Worm (Caenorhabditis elegans) whole organism, young adult: Measurements from ENCODE around the gene F36D3.1.

ENCODE experiments used
- Y56A3A.18 ChIP-seq: fragments of 200-800 bp; sonication (Bioruptor generic); IDR thresholded peaks from 2 replicates; pipeline ENCODE4 v1.3.6; 2022; ENCODE audit warnings: missing genetic modification reagents, missing genetic modification characterization, missing compliant biosample characterization
- akir-1 ChIP-seq: fragments of 200-800 bp; sonication (Bioruptor generic); optimal IDR thresholded peaks from 2 replicates; lab custom pipeline; 2018; ENCODE audit warnings: mild to moderate bottlenecking, missing genetic modification characterization, moderate library complexity, missing compliant biosample characterization
- ama-1 ChIP-seq, 3 experiments: fragments of 150-350 bp in 1 of 3; sonication (generic microtip) in 2 of 3; optimal IDR thresholded peaks; 2 replicates each; lab custom pipeline; 2014 to 2018; ENCODE audit warnings: missing biosample characterization in 2 of 3, missing genetic modification characterization in 2 of 3, missing genetic modification reagents in 2 of 3
- bed-2 ChIP-seq: fragments of 200-800 bp; sonication (Bioruptor generic); IDR thresholded peaks from 2 replicates; pipeline ENCODE4 v1.3.6; 2022; ENCODE audit warnings: missing genetic modification reagents, missing genetic modification characterization, missing compliant biosample characterization
- egl-44 ChIP-seq: fragments of 200-800 bp; sonication (Bioruptor generic); IDR thresholded peaks from 2 replicates; pipeline ENCODE4 v1.3.6; 2022; ENCODE audit warnings: missing genetic modification reagents, missing genetic modification characterization, missing compliant biosample characterization
- nfya-2 ChIP-seq: fragments of 200-800 bp; sonication (Bioruptor generic); IDR thresholded peaks from 2 replicates; pipeline ENCODE4 v1.3.6; 2022; ENCODE audit warnings: missing genetic modification reagents, missing genetic modification characterization, missing compliant biosample characterization
- nhr-120 ChIP-seq: fragments of 200-800 bp; sonication (Bioruptor generic); IDR thresholded peaks from 2 replicates; pipeline ENCODE4 v1.3.6; 2022; ENCODE audit warnings: missing genetic modification characterization, missing compliant biosample characterization
- sea-2 ChIP-seq: fragments of 200-800 bp; sonication (Bioruptor generic); IDR thresholded peaks from 2 replicates; pipeline ENCODE4 v1.3.6; 2022; ENCODE audit warnings: missing genetic modification characterization, missing compliant biosample characterization
- snpc-4 ChIP-seq, 5 experiments: fragments of 150-350 bp in 1 of 5; sonication (generic microtip) in 4 of 5; optimal IDR thresholded peaks; 2 replicates each; lab custom pipeline; 2014 to 2018; ENCODE audit warnings: missing genetic modification characterization in 5 of 5, missing biosample characterization in 3 of 5, antibody characterized with exemption in 2 of 5, mild to moderate bottlenecking in 2 of 5, missing compliant biosample characterization in 2 of 5, missing genotype in 2 of 5, moderate library complexity in 2 of 5, missing genetic modification reagents in 1 of 5
- zim-3 ChIP-seq: sonication (generic microtip); optimal IDR thresholded peaks from 2 replicates; lab custom pipeline; 2017; ENCODE audit warnings: mild to moderate bottlenecking, missing genetic modification characterization, moderate library complexity, missing compliant biosample characterization

ce11 chrV:16460866-16461265, 38.3 kb upstream of the F36D3.1 start, which contains the start of gene srh-142:
- TF ChIP-seq Y56A3A.18 (GFP tag; lab: Robert Waterston, UW) (no peak), egl-44 (GFP tag; lab: Robert Waterston, UW) (no peak), nhr-120 (GFP tag; lab: Robert Waterston, UW) (no peak), ama-1 (optimal IDR thresholded peaks at IDR 0.05; lab: Kevin White, UChicago) (no peak), ama-1 (GFP tag; optimal IDR thresholded peaks at IDR 0.05; lab: Kevin White, UChicago) (no peak), snpc-4 (GFP tag; optimal IDR thresholded peaks at IDR 0.05; lab: Kevin White, UChicago) (no peak), snpc-4 (tag; optimal IDR thresholded peaks at IDR 0.05; lab: Kevin White, UChicago) (no peak), akir-1 (no peak), zim-3 (no peak), sea-2 (GFP tag; lab: Robert Waterston, UW) (no peak), nfya-2 (no peak), bed-2 (no peak)
